Worm (Caenorhabditis elegans) whole organism, L3 larva: ENCODE results near the gene ZK418.11.

Experiments used
- daf-12 ChIP-seq: fragments of 150-350 bp; optimal IDR thresholded peaks from 2 replicates; lab custom pipeline; 2014; ENCODE audit warnings: missing biosample characterization, missing genetic modification reagents, missing genetic modification characterization
- elt-1 ChIP-seq: fragments of 150-350 bp; optimal IDR thresholded peaks from 2 replicates; lab custom pipeline; 2014; ENCODE audit warnings: missing biosample characterization, missing genetic modification characterization
- mml-1 ChIP-seq: fragments of 150-350 bp; sonication (generic microtip); optimal IDR thresholded peaks from 3 replicates; lab custom pipeline; 2014; ENCODE audit warnings: missing biosample characterization, missing genetic modification characterization
- sea-2 ChIP-seq: fragments of 150-350 bp; sonication (generic microtip); optimal IDR thresholded peaks from 4 replicates; lab custom pipeline; 2014; ENCODE audit warnings: missing biosample characterization, missing genetic modification reagents, missing genetic modification characterization

DNA sequence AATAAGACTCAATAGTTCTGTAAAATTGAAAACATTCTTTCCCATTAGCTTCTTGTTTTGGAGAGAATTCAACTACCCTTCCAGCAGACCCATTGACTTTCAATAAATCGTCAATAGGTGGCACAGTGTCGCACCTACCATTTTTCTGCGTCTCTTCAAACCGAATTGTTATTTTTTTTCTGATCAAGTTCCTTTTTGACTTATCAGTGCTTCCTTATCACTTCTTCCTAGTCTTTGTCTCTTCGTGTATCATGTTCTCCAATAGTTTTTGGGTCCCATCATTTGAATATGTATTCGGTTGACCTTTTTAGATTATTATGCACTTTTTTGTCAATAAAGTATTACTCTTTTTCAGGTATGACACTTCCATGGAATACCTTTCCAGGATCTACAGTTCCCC, 7.9 kb downstream of the ZK418.11 start, which contains the start of gene odd-1:
- no peak for TF ChIP-seq sea-2 (GFP tag; lab: Kevin White, UChicago)
- TF ChIP-seq mml-1: no peak
- no peak for TF ChIP-seq elt-1 (tag; lab: Kevin White, UChicago)
- TF ChIP-seq daf-12 (tag; lab: Kevin White, UChicago): no peak
